Fruit fly (Drosophila melanogaster) whole organism, embryonic: ENCODE results near the gene Trf4-1.

ENCODE experiments used
- Atf6 ChIP-seq: fragments of 200-800 bp; sonication (Bioruptor generic); IDR thresholded peaks from 2 replicates; pipeline ENCODE4 v1.3.6; 2022; ENCODE audit warnings: missing biosample characterization, missing genetic modification characterization
- CG10209 ChIP-seq: fragments of 200-800 bp; sonication (Bioruptor generic); optimal IDR thresholded peaks from 3 replicates; lab custom pipeline; 2017; ENCODE audit warnings: missing biosample characterization, mild to moderate bottlenecking, missing genetic modification characterization, missing genetic modification reagents
- CG11093 ChIP-seq: fragments of 200-800 bp; sonication (Bioruptor generic); IDR thresholded peaks from 3 replicates; pipeline ENCODE4 v1.3.6; 2022; ENCODE audit warnings: missing biosample characterization, missing genetic modification characterization
- CG12071 ChIP-seq: fragments of 200-800 bp; sonication (Bioruptor generic); optimal IDR thresholded peaks from 3 replicates; lab custom pipeline; 2018; ENCODE audit warnings: missing biosample characterization, mild to moderate bottlenecking, missing genetic modification characterization
- CG1233 ChIP-seq: fragments of 200-800 bp; sonication (Bioruptor generic); optimal IDR thresholded peaks from 4 replicates; lab custom pipeline; 2018; ENCODE audit warnings: missing biosample characterization, mild to moderate bottlenecking, missing genetic modification characterization
- CG14965 ChIP-seq: fragments of 200-800 bp; sonication (Bioruptor generic); optimal IDR thresholded peaks from 2 replicates; lab custom pipeline; 2016; ENCODE audit warnings: missing biosample characterization, missing genetic modification characterization, borderline replicate concordance
- CG15269 ChIP-seq: fragments of 200-800 bp; sonication (Bioruptor generic); optimal IDR thresholded peaks from 2 replicates; lab custom pipeline; 2018; ENCODE audit warnings: missing biosample characterization, mild to moderate bottlenecking, missing genetic modification characterization, moderate library complexity
- CG1529 ChIP-seq: fragments of 200-800 bp; sonication (Bioruptor generic); optimal IDR thresholded peaks from 3 replicates; lab custom pipeline; 2018; ENCODE audit warnings: missing biosample characterization, missing genetic modification characterization
- CG15479 ChIP-seq: fragments of 200-800 bp; sonication (Bioruptor generic); optimal IDR thresholded peaks from 3 replicates; lab custom pipeline; 2019; ENCODE audit warnings: missing biosample characterization, mild to moderate bottlenecking, missing genetic modification characterization, moderate library complexity
- CG17568 ChIP-seq: fragments of 200-800 bp; sonication (Bioruptor generic); optimal IDR thresholded peaks from 2 replicates; lab custom pipeline; 2018; ENCODE audit warnings: missing biosample characterization, mild to moderate bottlenecking, missing genetic modification characterization, moderate library complexity
- CG1792 ChIP-seq: fragments of 200-800 bp; sonication (Bioruptor generic); optimal IDR thresholded peaks from 2 replicates; lab custom pipeline; 2016; ENCODE audit warnings: missing biosample characterization, missing genetic modification characterization
- CG18599 ChIP-seq: fragments of 200-800 bp; sonication (Bioruptor generic); optimal IDR thresholded peaks from 3 replicates; lab custom pipeline; 2017; ENCODE audit warnings: missing biosample characterization, missing genetic modification characterization, mild to moderate bottlenecking, moderate library complexity, missing genetic modification reagents
- CG2199 ChIP-seq: fragments of 200-800 bp; sonication (Bioruptor generic); IDR thresholded peaks from 3 replicates; pipeline ENCODE4 v1.3.6; 2022; ENCODE audit warnings: missing biosample characterization, missing genetic modification characterization
- CG2678 ChIP-seq: fragments of 200-800 bp; sonication (Bioruptor generic); optimal IDR thresholded peaks from 3 replicates; lab custom pipeline; 2019; ENCODE audit warnings: missing biosample characterization, mild to moderate bottlenecking, missing genetic modification characterization, moderate library complexity
- CG31441 ChIP-seq: fragments of 200-800 bp; sonication (Bioruptor generic); IDR thresholded peaks from 2 replicates; pipeline ENCODE4 v1.3.6; 2022; ENCODE audit warnings: missing biosample characterization, missing genetic modification characterization
- CG34422 ChIP-seq: fragments of 200-800 bp; sonication (Bioruptor generic); IDR thresholded peaks from 3 replicates; pipeline ENCODE4 v1.3.6; 2022; ENCODE audit warnings: missing biosample characterization, missing genetic modification characterization
- CG43689 ChIP-seq: fragments of 200-800 bp; sonication (Bioruptor generic); IDR thresholded peaks from 2 replicates; pipeline ENCODE4 v1.3.6; 2022; ENCODE audit warnings: missing biosample characterization, missing genetic modification characterization
- CG4404 ChIP-seq: fragments of 200-800 bp; sonication (Bioruptor generic); IDR thresholded peaks from 2 replicates; pipeline ENCODE4 v1.3.6; 2022; ENCODE audit warnings: missing biosample characterization, missing genetic modification characterization
- CG4707 ChIP-seq: fragments of 200-800 bp; sonication (Bioruptor generic); optimal IDR thresholded peaks from 2 replicates; lab custom pipeline; 2018; ENCODE audit warnings: missing biosample characterization, mild to moderate bottlenecking, missing genetic modification characterization, moderate library complexity
- CG6689 ChIP-seq: fragments of 200-800 bp; sonication (Bioruptor generic); IDR thresholded peaks from 2 replicates; pipeline ENCODE4 v1.3.6; 2022; ENCODE audit warnings: missing biosample characterization, missing genetic modification characterization
- CG7271 ChIP-seq: fragments of 200-800 bp; sonication (Bioruptor generic); optimal IDR thresholded peaks from 2 replicates; lab custom pipeline; 2018; ENCODE audit warnings: missing biosample characterization, mild to moderate bottlenecking, missing genetic modification characterization, moderate library complexity
- CG7372 ChIP-seq: fragments of 200-800 bp; sonication (Bioruptor generic); IDR thresholded peaks from 2 replicates; pipeline ENCODE4 v1.3.6; 2022; ENCODE audit warnings: missing biosample characterization, missing genetic modification characterization
- CG7745 ChIP-seq: fragments of 200-800 bp; sonication (Bioruptor generic); optimal IDR thresholded peaks from 2 replicates; lab custom pipeline; 2018; ENCODE audit warnings: missing biosample characterization, mild to moderate bottlenecking, missing genetic modification characterization, moderate library complexity
- D ChIP-seq, 2 experiments: fragments of 200-800 bp in 1 of 2; fragments of >200 bp in 1 of 2; sonication (Bioruptor generic) in 1 of 2; optimal IDR thresholded peaks; 2 replicates in 1 of 2; 3 replicates in 1 of 2; lab custom pipeline; 2017; ENCODE audit warnings: mild to moderate bottlenecking in 1 of 2, missing biosample characterization in 1 of 2, missing genetic modification characterization in 1 of 2, missing genetic modification reagents in 1 of 2
- Dad ChIP-seq: fragments of 200-800 bp; sonication (Bioruptor generic); optimal IDR thresholded peaks from 3 replicates; lab custom pipeline; 2016; ENCODE audit warnings: missing biosample characterization, missing genetic modification characterization
- E2f1 ChIP-seq: fragments of 200-800 bp; sonication (Bioruptor generic); IDR thresholded peaks from 2 replicates; pipeline ENCODE4 v1.3.6; 2022; ENCODE audit warnings: missing biosample characterization, missing genetic modification characterization
- HmgZ ChIP-seq: fragments of 200-800 bp; sonication (Bioruptor generic); optimal IDR thresholded peaks from 2 replicates; lab custom pipeline; 2018; ENCODE audit warnings: missing biosample characterization, mild to moderate bottlenecking, missing genetic modification characterization
- Hmr ChIP-seq: fragments of 200-800 bp; sonication (Bioruptor generic); optimal IDR thresholded peaks from 3 replicates; lab custom pipeline; 2017; ENCODE audit warnings: mild to moderate bottlenecking, missing biosample characterization, missing genetic modification reagents, missing genetic modification characterization
- Hr78 ChIP-seq, 2 experiments: fragments of 200-800 bp in 1 of 2; fragments of >200 bp in 1 of 2; sonication (Bioruptor generic) in 1 of 2; optimal IDR thresholded peaks; 2 replicates each; lab custom pipeline; 2017 to 2019; ENCODE audit warnings: missing biosample characterization in 2 of 2, missing genetic modification characterization in 2 of 2, mild to moderate bottlenecking in 1 of 2, moderate library complexity in 1 of 2
- Max ChIP-seq: fragments of 200-800 bp; sonication (Bioruptor generic); optimal IDR thresholded peaks from 2 replicates; lab custom pipeline; 2016; ENCODE audit warnings: missing biosample characterization, mild to moderate bottlenecking, missing genetic modification characterization
- NC2α ChIP-seq: fragments of 200-800 bp; sonication (Bioruptor generic); optimal IDR thresholded peaks from 2 replicates; lab custom pipeline; 2016; ENCODE audit warnings: missing biosample characterization, missing genetic modification characterization
- Ssrp ChIP-seq: fragments of 200-800 bp; sonication (Bioruptor generic); optimal IDR thresholded peaks from 2 replicates; lab custom pipeline; 2018; ENCODE audit warnings: missing biosample characterization, mild to moderate bottlenecking, missing genetic modification characterization, moderate library complexity
- YL-1 ChIP-seq: fragments of 200-800 bp; sonication (Bioruptor generic); optimal IDR thresholded peaks from 3 replicates; lab custom pipeline; 2017; ENCODE audit warnings: missing biosample characterization, mild to moderate bottlenecking, missing genetic modification characterization
- ato ChIP-seq: fragments of 200-800 bp; sonication (Bioruptor generic); IDR thresholded peaks from 2 replicates; pipeline ENCODE4 v1.3.6; 2022; ENCODE audit warnings: missing biosample characterization, missing genetic modification characterization; ENCODE audit not compliant: partially characterized antibody
- az2 ChIP-seq: fragments of 200-800 bp; sonication (Bioruptor generic); optimal IDR thresholded peaks from 3 replicates; lab custom pipeline; 2016; ENCODE audit warnings: missing biosample characterization, missing genetic modification characterization
- dmrt99B ChIP-seq: fragments of 200-800 bp; sonication (Bioruptor generic); optimal IDR thresholded peaks from 2 replicates; lab custom pipeline; 2018; ENCODE audit warnings: missing biosample characterization, mild to moderate bottlenecking, missing genetic modification characterization, moderate library complexity
- ems ChIP-seq: fragments of 200-800 bp; sonication (Bioruptor generic); optimal IDR thresholded peaks from 3 replicates; lab custom pipeline; 2016; ENCODE audit warnings: missing biosample characterization, missing genetic modification characterization
- en ChIP-seq: fragments of 200-800 bp; sonication (Bioruptor generic); optimal IDR thresholded peaks from 2 replicates; lab custom pipeline; 2016; ENCODE audit warnings: missing biosample characterization, missing genetic modification characterization
- esg ChIP-seq: fragments of 200-800 bp; sonication (Bioruptor generic); conservative IDR thresholded peaks from 2 replicates; pipeline ENCODE4 v1.3.6; 2022; ENCODE audit warnings: missing biosample characterization, missing genetic modification characterization
- eve ChIP-seq, 2 experiments: fragments of >200 bp; optimal IDR thresholded peaks; 2 replicates each; lab custom pipeline; 2017; ENCODE audit warnings: missing biosample characterization in 2 of 2, missing genetic modification characterization in 2 of 2
- fd96Cb ChIP-seq: fragments of 200-800 bp; sonication (Bioruptor generic); optimal IDR thresholded peaks from 2 replicates; lab custom pipeline; 2018; ENCODE audit warnings: missing biosample characterization, mild to moderate bottlenecking, missing genetic modification characterization, moderate library complexity
- fu2 ChIP-seq: fragments of 200-800 bp; sonication (Bioruptor generic); optimal IDR thresholded peaks from 2 replicates; lab custom pipeline; 2016; ENCODE audit warnings: missing biosample characterization, missing genetic modification characterization
- gt ChIP-seq: fragments of 200-800 bp; sonication (Bioruptor generic); IDR thresholded peaks from 2 replicates; pipeline ENCODE4 v1.3.6; 2022; ENCODE audit warnings: missing biosample characterization, missing genetic modification characterization
- hbn ChIP-seq: fragments of 200-800 bp; sonication (Bioruptor generic); IDR thresholded peaks from 2 replicates; pipeline ENCODE4 v1.3.6; 2022; ENCODE audit warnings: missing biosample characterization, missing genetic modification characterization; ENCODE audit not compliant: partially characterized antibody
- lmd ChIP-seq: fragments of 200-800 bp; sonication (Bioruptor generic); IDR thresholded peaks from 2 replicates; pipeline ENCODE4 v1.3.6; 2022; ENCODE audit warnings: missing biosample characterization, missing genetic modification characterization
- mam ChIP-seq: fragments of 200-800 bp; sonication (Bioruptor generic); optimal IDR thresholded peaks from 3 replicates; lab custom pipeline; 2016; ENCODE audit warnings: missing biosample characterization, missing genetic modification characterization
- pfk ChIP-seq: fragments of 200-800 bp; sonication (Bioruptor generic); optimal IDR thresholded peaks from 2 replicates; lab custom pipeline; 2018; ENCODE audit warnings: missing biosample characterization, mild to moderate bottlenecking, missing genetic modification characterization, moderate library complexity
- slp2 ChIP-seq: fragments of 200-800 bp; sonication (Bioruptor generic); optimal IDR thresholded peaks from 2 replicates; lab custom pipeline; 2016; ENCODE audit warnings: missing biosample characterization, missing genetic modification characterization
- zf30C ChIP-seq: fragments of 200-800 bp; sonication (Bioruptor generic); optimal IDR thresholded peaks from 3 replicates; lab custom pipeline; 2018; ENCODE audit warnings: missing biosample characterization, mild to moderate bottlenecking, missing genetic modification characterization

Trf4-1 gene

DNA sequence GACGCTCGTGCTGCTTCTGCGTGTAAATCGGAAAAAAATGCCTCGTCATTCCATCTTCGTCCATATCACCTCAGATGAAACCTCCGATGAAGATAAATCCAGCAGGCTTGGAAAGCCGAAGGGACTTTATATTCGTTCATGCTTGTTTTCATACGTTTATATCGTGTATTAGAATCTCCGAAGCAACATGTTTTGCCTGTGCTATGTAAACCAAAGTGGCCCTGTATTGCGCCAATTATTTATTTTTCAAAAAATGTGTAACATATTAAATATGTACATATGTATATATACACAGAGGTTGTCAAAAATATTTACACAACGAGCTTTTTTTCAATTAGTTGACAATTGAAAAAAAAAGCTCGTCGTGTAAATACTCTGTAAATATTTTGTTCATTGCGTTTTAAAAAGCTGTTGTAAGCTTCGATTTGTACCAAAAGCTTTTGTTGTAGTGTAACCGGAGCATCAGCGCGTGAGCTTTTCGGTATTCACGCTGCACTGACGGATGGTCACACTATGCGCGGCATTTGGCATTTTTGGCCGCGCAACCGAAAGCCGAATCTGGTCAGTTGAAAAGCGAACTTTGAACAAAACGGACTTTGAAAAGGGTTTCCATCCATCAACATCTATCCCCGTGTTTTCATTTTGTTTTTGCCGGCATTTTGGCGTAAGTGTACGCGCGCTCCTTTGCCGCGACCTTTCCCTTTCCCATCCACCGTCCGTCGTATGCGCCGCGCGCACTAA, 13.8 kb downstream of the Trf4-1 start, which contains the start of gene CG12065 (continued):
- no peak for TF ChIP-seq NC2α (GFP tag; lab: Kevin White, UChicago)
- TF ChIP-seq Hr78 (GFP tag; optimal IDR thresholded peaks at IDR 0.05; lab: Kevin White, UChicago), result no peak
- peak; percentile 17 for TF ChIP-seq fd96Cb
- TF ChIP-seq eve (GFP tag; optimal IDR thresholded peaks at IDR 0.05; lab: Kevin White, UChicago), result no peak
- TF ChIP-seq dmrt99B (tag; lab: Kevin White, UChicago), result peak; percentile 27
- no peak for TF ChIP-seq D (optimal IDR thresholded peaks at IDR 0.05; lab: Kevin White, UChicago)
- peak; percentile 11 for TF ChIP-seq D (GFP tag; optimal IDR thresholded peaks at IDR 0.05; lab: Kevin White, UChicago)
- TF ChIP-seq CG2678 (tag; lab: Kevin White, UChicago), result peak; percentile 57
- TF ChIP-seq gt, result no peak
- TF ChIP-seq hbn (GFP tag; lab: Robert Waterston, UW), result no peak
- no peak for TF ChIP-seq Max
- TF ChIP-seq CG1233, result peak; percentile 39
- peak; percentile 88 for TF ChIP-seq HmgZ (tag; lab: Kevin White, UChicago)
- no peak for TF ChIP-seq CG6689 (GFP tag; lab: Robert Waterston, UW)
- peak; percentile 27 for TF ChIP-seq YL-1
- peak; percentile 7 for TF ChIP-seq CG7745 (tag; lab: Kevin White, UChicago)
- TF ChIP-seq E2f1 (GFP tag; lab: Robert Waterston, UW), result no peak
- no peak for TF ChIP-seq esg
- peak; percentile 59 for TF ChIP-seq CG18599 (GFP tag; lab: Kevin White, UChicago)
- no peak for TF ChIP-seq CG11093 (GFP tag; lab: Robert Waterston, UW)
- TF ChIP-seq CG12071, result peak; percentile 32
- TF ChIP-seq lmd (GFP tag; lab: Robert Waterston, UW), result no peak
- peak; percentile 48; the same call in 1 of the 2 replicates for TF ChIP-seq CG31441 (GFP tag; lab: Robert Waterston, UW)
- peak; percentile 2 for TF ChIP-seq CG10209
- TF ChIP-seq Atf6 (GFP tag; lab: Robert Waterston, UW), result no peak
- no peak for TF ChIP-seq en (GFP tag; lab: Kevin White, UChicago)
- no peak for TF ChIP-seq CG1529 (GFP tag; lab: Kevin White, UChicago)
- TF ChIP-seq CG17568 (GFP tag; lab: Kevin White, UChicago), result peak; percentile 76
- no peak for TF ChIP-seq fu2 (GFP tag; lab: Kevin White, UChicago)
- TF ChIP-seq Hmr, result peak; percentile 64
- TF ChIP-seq CG34422 (GFP tag; lab: Robert Waterston, UW), result peak; percentile 39; the same call in 1 of the 3 replicates
- no peak for TF ChIP-seq CG1792 (GFP tag; lab: Kevin White, UChicago)
- no peak for TF ChIP-seq CG14965
- peak; percentile 63 for TF ChIP-seq ato (GFP tag; lab: Robert Waterston, UW)
- no peak for TF ChIP-seq Ssrp
- no peak for TF ChIP-seq CG4404 (GFP tag; lab: Robert Waterston, UW)
- TF ChIP-seq pfk, result peak; percentile 41
- no peak for TF ChIP-seq mam (GFP tag; lab: Kevin White, UChicago)
- TF ChIP-seq CG7271 (tag; lab: Kevin White, UChicago), result peak; percentile 60
- peak; percentile 73 for TF ChIP-seq CG15269
- peak; percentile 43 for TF ChIP-seq CG4707
- no peak for TF ChIP-seq CG15479
- no peak for TF ChIP-seq CG2199 (GFP tag; lab: Robert Waterston, UW)
- TF ChIP-seq CG7372, result no peak
- no peak for TF ChIP-seq CG43689 (GFP tag; lab: Robert Waterston, UW)
- TF ChIP-seq ems (GFP tag; lab: Kevin White, UChicago), result no peak
- TF ChIP-seq slp2 (GFP tag; lab: Kevin White, UChicago), result no peak
- TF ChIP-seq az2, result no peak
- no peak for TF ChIP-seq zf30C (GFP tag; lab: Kevin White, UChicago)
- TF ChIP-seq Dad (GFP tag; lab: Kevin White, UChicago), result no peak
